Worm (Caenorhabditis elegans) whole organism, mixed stage, embryonic: ENCODE data around the gene C01G5.25.

Source experiments
- bed-3 ChIP-seq: fragments of 200-800 bp; sonication (Bioruptor generic); optimal IDR thresholded peaks from 3 replicates; lab custom pipeline; 2018; ENCODE audit warnings: mild to moderate bottlenecking, missing genetic modification characterization, moderate library complexity, missing compliant biosample characterization
- blmp-1 ChIP-seq: fragments of 150-350 bp; optimal IDR thresholded peaks from 2 replicates; lab custom pipeline; 2014; ENCODE audit warnings: missing biosample characterization, missing genetic modification characterization
- ceh-39 ChIP-seq: fragments of 150-350 bp; optimal IDR thresholded peaks from 2 replicates; lab custom pipeline; 2014; ENCODE audit warnings: missing biosample characterization, missing genetic modification characterization
- ceh-43 ChIP-seq: fragments of 200-800 bp; sonication (Bioruptor generic); optimal IDR thresholded peaks from 2 replicates; lab custom pipeline; 2018; ENCODE audit warnings: mild to moderate bottlenecking, missing genetic modification characterization, moderate library complexity, missing compliant biosample characterization
- ceh-83 ChIP-seq: fragments of 200-800 bp; sonication (Bioruptor generic); optimal IDR thresholded peaks from 2 replicates; lab custom pipeline; 2018; ENCODE audit warnings: mild to moderate bottlenecking, missing genetic modification characterization, missing compliant biosample characterization
- ces-1 ChIP-seq: fragments of 150-350 bp; optimal IDR thresholded peaks from 2 replicates; lab custom pipeline; 2014; ENCODE audit warnings: missing biosample characterization, missing genetic modification reagents, missing genetic modification characterization
- cnd-1 ChIP-seq: fragments of 200-800 bp; sonication (Bioruptor generic); optimal IDR thresholded peaks from 2 replicates; lab custom pipeline; 2018; ENCODE audit warnings: mild to moderate bottlenecking, missing genetic modification characterization, missing compliant biosample characterization
- drap-1 ChIP-seq: fragments of 200-800 bp; sonication (Bioruptor generic); optimal IDR thresholded peaks from 3 replicates; lab custom pipeline; 2018; ENCODE audit warnings: mild to moderate bottlenecking, missing genetic modification characterization, missing compliant biosample characterization
- elt-1 ChIP-seq: sonication (generic microtip); optimal IDR thresholded peaks from 2 replicates; lab custom pipeline; 2017; ENCODE audit warnings: missing genetic modification characterization, mild to moderate bottlenecking, missing compliant biosample characterization, antibody characterized with exemption, moderate library complexity, borderline replicate concordance; ENCODE audit not compliant: insufficient read depth
- elt-3 ChIP-seq: fragments of 150-350 bp; optimal IDR thresholded peaks from 2 replicates; lab custom pipeline; 2014; ENCODE audit warnings: missing biosample characterization, missing genetic modification characterization
- flh-1 ChIP-seq: fragments of 200-800 bp; sonication (Bioruptor generic); optimal IDR thresholded peaks from 2 replicates; lab custom pipeline; 2018; ENCODE audit warnings: mild to moderate bottlenecking, missing genetic modification characterization, moderate library complexity, missing compliant biosample characterization
- ham-2 ChIP-seq: fragments of 200-800 bp; sonication (Bioruptor generic); optimal IDR thresholded peaks from 2 replicates; lab custom pipeline; 2018; ENCODE audit warnings: mild to moderate bottlenecking, missing genetic modification characterization, missing compliant biosample characterization
- hlh-1 ChIP-seq: fragments of 150-350 bp; optimal IDR thresholded peaks from 2 replicates; lab custom pipeline; 2014; ENCODE audit warnings: missing biosample characterization, missing genetic modification reagents, missing genetic modification characterization
- lin-13 ChIP-seq: fragments of 150-350 bp; optimal IDR thresholded peaks from 2 replicates; lab custom pipeline; 2014; ENCODE audit warnings: missing biosample characterization, missing genetic modification characterization
- lin-32 ChIP-seq: fragments of 200-800 bp; sonication (Bioruptor generic); optimal IDR thresholded peaks from 2 replicates; lab custom pipeline; 2018; ENCODE audit warnings: mild to moderate bottlenecking, missing genetic modification characterization, missing compliant biosample characterization
- lsy-2 ChIP-seq: fragments of 150-350 bp; optimal IDR thresholded peaks from 2 replicates; lab custom pipeline; 2014; ENCODE audit warnings: missing biosample characterization, missing genetic modification characterization
- mab-5 ChIP-seq: fragments of 150-350 bp; optimal IDR thresholded peaks from 2 replicates; lab custom pipeline; 2014; ENCODE audit warnings: missing biosample characterization, missing genetic modification characterization
- mep-1 ChIP-seq: fragments of 150-350 bp; optimal IDR thresholded peaks from 2 replicates; lab custom pipeline; 2017; ENCODE audit warnings: missing biosample characterization, missing genetic modification reagents, missing genetic modification characterization, inconsistent platforms
- mls-2 ChIP-seq: sonication (generic microtip); optimal IDR thresholded peaks from 2 replicates; lab custom pipeline; 2016; ENCODE audit warnings: mild to moderate bottlenecking, missing genetic modification characterization, moderate library complexity, missing compliant biosample characterization
- nhr-12 ChIP-seq: fragments of 150-350 bp; optimal IDR thresholded peaks from 2 replicates; lab custom pipeline; 2014; ENCODE audit warnings: missing biosample characterization, missing genetic modification characterization
- nhr-237 ChIP-seq: fragments of 150-350 bp; optimal IDR thresholded peaks from 2 replicates; lab custom pipeline; 2014; ENCODE audit warnings: missing biosample characterization, missing genetic modification characterization
- nhr-28 ChIP-seq: fragments of 150-350 bp; optimal IDR thresholded peaks from 2 replicates; lab custom pipeline; 2014; ENCODE audit warnings: missing biosample characterization, missing genetic modification characterization
- pha-4 ChIP-seq: fragments of 150-350 bp; optimal IDR thresholded peaks from 2 replicates; lab custom pipeline; 2018; ENCODE audit warnings: missing biosample characterization, missing genetic modification reagents, missing genetic modification characterization
- sem-2 ChIP-seq: fragments of 200-800 bp; sonication (Bioruptor generic); optimal IDR thresholded peaks from 2 replicates; lab custom pipeline; 2018; ENCODE audit warnings: mild to moderate bottlenecking, missing genetic modification characterization, missing compliant biosample characterization
- snpc-4 ChIP-seq: fragments of 150-350 bp; optimal IDR thresholded peaks from 2 replicates; lab custom pipeline; 2014; ENCODE audit warnings: missing biosample characterization, missing genetic modification characterization
- sptf-1 ChIP-seq: sonication (generic microtip); optimal IDR thresholded peaks from 2 replicates; lab custom pipeline; 2017; ENCODE audit warnings: mild to moderate bottlenecking, missing genetic modification characterization, moderate library complexity, missing compliant biosample characterization
- unc-120 ChIP-seq: sonication (generic microtip); optimal IDR thresholded peaks from 2 replicates; lab custom pipeline; 2017; ENCODE audit warnings: missing genetic modification characterization, missing compliant biosample characterization; ENCODE audit not compliant: poor library complexity, severe bottlenecking
- unc-62 ChIP-seq: fragments of 150-350 bp; optimal IDR thresholded peaks from 2 replicates; lab custom pipeline; 2014; ENCODE audit warnings: missing biosample characterization, missing genetic modification reagents, missing genetic modification characterization
- zip-8 ChIP-seq: fragments of 150-350 bp; optimal IDR thresholded peaks from 2 replicates; lab custom pipeline; 2014; ENCODE audit warnings: missing biosample characterization, missing genetic modification characterization
- ztf-11 ChIP-seq: fragments of 150-350 bp; optimal IDR thresholded peaks from 2 replicates; lab custom pipeline; 2014; ENCODE audit warnings: missing biosample characterization, missing genetic modification characterization

Gene C01G5.25

ce11 chrIV:6522305-6522917, 19.1 kb upstream of the C01G5.25 start, which contains the start of gene ddi-1:
Gene ddi-1, plus strand, starts transcription at chrIV:6522867.
- TF ChIP-seq mls-2 (no peak), lsy-2 (tag; lab: Kevin White, UChicago) (no peak), lin-32 (GFP tag; lab: Kevin White, UChicago) (no peak), elt-1 (tag; lab: Kevin White, UChicago) (no peak), mep-1 (no peak), blmp-1 (tag; lab: Kevin White, UChicago) (no peak), ceh-43 (GFP tag; lab: Kevin White, UChicago) (no peak), sem-2 (GFP tag; lab: Kevin White, UChicago) (no peak), flh-1 (GFP tag; lab: Kevin White, UChicago) (no peak), snpc-4 (tag; lab: Kevin White, UChicago) (no peak), unc-62 (no peak), mab-5 (no peak), zip-8 (tag; lab: Kevin White, UChicago) (no peak), ceh-83 (GFP tag; lab: Kevin White, UChicago) (no peak), bed-3 (no peak)

ce11 chrIV:6523773-6524172, 17.7 kb upstream of the C01G5.25 start:
- no peak for TF ChIP-seq mab-5

- TF ChIP-seq lsy-2 (tag; lab: Kevin White, UChicago) = no peak
- no peak for TF ChIP-seq hlh-1 (tag; lab: Kevin White, UChicago)
- TF ChIP-seq, all 35 proteins: peak for 0
These were observed 17.0 kb upstream of the C01G5.25 start, which contains the start of gene C01G5.5 for ce11 chrIV:6524531-6524930. Gene C01G5.5, plus strand, starts transcription at chrIV:6524610.

- TF ChIP-seq lsy-2 (tag; lab: Kevin White, UChicago) (no peak), elt-1 (tag; lab: Kevin White, UChicago) (no peak), hlh-1 (tag; lab: Kevin White, UChicago) (no peak), mab-5 (no peak), nhr-237 (tag; lab: Kevin White, UChicago) (no peak), sem-2 (GFP tag; lab: Kevin White, UChicago) (no peak), flh-1 (GFP tag; lab: Kevin White, UChicago) (no peak), ces-1 (GFP tag; lab: Kevin White, UChicago) (no peak), pha-4 (no peak), drap-1 (GFP tag; lab: Kevin White, UChicago) (no peak), ceh-43 (GFP tag; lab: Kevin White, UChicago) (no peak), sptf-1 (tag; lab: Kevin White, UChicago) (no peak), elt-3 (tag; lab: Kevin White, UChicago) (no peak), ham-2 (GFP tag; lab: Kevin White, UChicago) (no peak), ceh-83 (GFP tag; lab: Kevin White, UChicago) (no peak), ztf-11 (no peak), snpc-4 (tag; lab: Kevin White, UChicago) (no peak)
These were observed 15.0 kb upstream of the C01G5.25 start for ce11 chrIV:6526522-6526921.

- no peak for TF ChIP-seq nhr-12 (tag; lab: Kevin White, UChicago)
- TF ChIP-seq, all 35 proteins: peak for 0
These were observed 13.3 kb upstream of the C01G5.25 start for ce11 chrIV:6528202-6528601.

- TF ChIP-seq sptf-1 (tag; lab: Kevin White, UChicago) = no peak
- no peak for TF ChIP-seq bed-3
- TF ChIP-seq ces-1 (GFP tag; lab: Kevin White, UChicago) = no peak
- TF ChIP-seq lin-13 = no peak
- TF ChIP-seq ceh-39 (tag; lab: Kevin White, UChicago) = no peak
- no peak for TF ChIP-seq nhr-12 (tag; lab: Kevin White, UChicago)
- TF ChIP-seq unc-62 = no peak
- no peak for TF ChIP-seq mls-2
- TF ChIP-seq mep-1 = no peak
- no peak for TF ChIP-seq nhr-28 (tag; lab: Kevin White, UChicago)
- no peak for TF ChIP-seq cnd-1
- TF ChIP-seq ceh-83 (GFP tag; lab: Kevin White, UChicago) = no peak
- no peak for TF ChIP-seq ham-2 (GFP tag; lab: Kevin White, UChicago)
- no peak for TF ChIP-seq lin-32 (GFP tag; lab: Kevin White, UChicago)
- no peak for TF ChIP-seq hlh-1 (tag; lab: Kevin White, UChicago)
- no peak for TF ChIP-seq snpc-4 (tag; lab: Kevin White, UChicago)
- no peak for TF ChIP-seq blmp-1 (tag; lab: Kevin White, UChicago)
- TF ChIP-seq sem-2 (GFP tag; lab: Kevin White, UChicago) = no peak
- TF ChIP-seq zip-8 (tag; lab: Kevin White, UChicago) = no peak
- no peak for TF ChIP-seq unc-120
These were observed 11.7 kb upstream of the C01G5.25 start for ce11 chrIV:6529832-6530231.
